Worm (Caenorhabditis elegans): ENCODE measurements around the gene ZK688.12.

DNA sequence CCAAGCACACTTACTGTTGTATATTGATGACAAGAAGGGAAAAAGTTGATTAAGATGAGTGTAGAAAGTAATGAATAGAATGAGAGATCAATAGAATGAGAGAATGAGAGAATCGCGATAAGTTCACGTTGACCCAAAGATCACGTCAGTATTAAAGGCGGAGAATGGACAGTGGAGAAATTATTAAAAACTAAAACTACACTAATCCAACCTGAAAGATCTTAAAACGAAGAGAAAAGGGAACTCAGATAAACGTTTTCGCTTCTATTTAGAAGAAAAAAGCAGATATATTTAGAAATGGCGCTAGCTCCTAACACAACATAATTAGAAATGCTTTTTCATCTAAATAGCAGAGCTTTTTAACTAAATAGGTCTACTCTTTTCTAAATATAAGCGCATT, 39.8 kb upstream of the ZK688.12 start, which contains the start of gene let-754:
- no peak for TF ChIP-seq daf-12 (tag; optimal IDR thresholded peaks at IDR 0.05)
- no peak for TF ChIP-seq fkh-2 (tag; optimal IDR thresholded peaks at IDR 0.05)
- no peak for TF ChIP-seq nhr-23 (tag; optimal IDR thresholded peaks at IDR 0.05)
- TF ChIP-seq ZK546.5 (tag; optimal IDR thresholded peaks at IDR 0.05): no peak
- no peak for TF ChIP-seq fos-1 (tag; optimal IDR thresholded peaks at IDR 0.05)
- no peak for TF ChIP-seq aly-2 (tag; optimal IDR thresholded peaks at IDR 0.05)
- no peak for TF ChIP-seq elt-3 (tag; optimal IDR thresholded peaks at IDR 0.05)
- no peak for TF ChIP-seq ztf-11 (tag; optimal IDR thresholded peaks at IDR 0.05)
- TF ChIP-seq sea-2 (GFP tag; optimal IDR thresholded peaks at IDR 0.05): no peak

All from whole organism, L3 larva.